Fruit fly (Drosophila melanogaster) Kc167 (cell line): Measurements from ENCODE around the gene fog.

ENCODE experiments used
- Myc ChIP-seq: fragments of >200 bp; optimal IDR thresholded peaks from 2 replicates; lab custom pipeline; 2017; ENCODE audit warnings: missing external identifiers
- Sin3A ChIP-seq: fragments of >200 bp; optimal IDR thresholded peaks from 2 replicates; lab custom pipeline; 2018; ENCODE audit warnings: missing external identifiers
- h ChIP-seq: fragments of >200 bp; optimal IDR thresholded peaks from 3 replicates; lab custom pipeline; 2018; ENCODE audit warnings: missing external identifiers
- insv ChIP-seq: fragments of >200 bp; optimal IDR thresholded peaks from 3 replicates; lab custom pipeline; 2018; ENCODE audit warnings: missing external identifiers
- psq ChIP-seq: fragments of >200 bp; optimal IDR thresholded peaks from 2 replicates; lab custom pipeline; 2017; ENCODE audit warnings: missing external identifiers
- ttk ChIP-seq: sonication (Bioruptor generic); optimal IDR thresholded peaks from 2 replicates; lab custom pipeline; 2017; ENCODE audit warnings: missing external identifiers

DNA sequence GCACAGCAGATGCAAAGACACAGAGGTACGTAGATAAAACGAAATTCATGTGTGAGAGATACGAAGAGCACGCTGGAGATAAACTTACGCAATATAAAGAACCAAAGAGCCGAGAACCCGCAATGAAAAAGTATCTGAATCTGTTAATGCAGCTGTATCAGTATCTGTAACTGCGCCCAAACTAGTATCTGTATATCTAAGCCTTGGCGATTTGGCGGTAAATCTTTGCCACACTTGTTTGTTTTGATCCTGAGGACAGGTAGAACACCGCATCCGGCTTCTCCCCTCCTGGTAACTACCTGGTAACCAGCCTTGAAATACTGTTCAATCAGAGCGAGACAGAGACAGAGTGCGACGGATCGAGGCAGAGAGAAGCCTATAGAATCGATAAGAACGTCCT, 18.6 kb downstream of the fog start:
- TF ChIP-seq Sin3A (lab: Kevin White, UChicago), result no peak
- TF ChIP-seq psq (lab: Kevin White, UChicago), result no peak
- no peak for TF ChIP-seq h (lab: Kevin White, UChicago)
- no peak for TF ChIP-seq insv (lab: Kevin White, UChicago)
- TF ChIP-seq Myc (lab: Kevin White, UChicago), result no peak
- no peak for TF ChIP-seq ttk (lab: Kevin White, UChicago)
